Worm (Caenorhabditis elegans) whole organism, L2 larva: Measurements from ENCODE around the gene T24E12.3.

ENCODE experiments used
- dmd-4 ChIP-seq: sonication (generic microtip); optimal IDR thresholded peaks from 2 replicates; lab custom pipeline; 2017; ENCODE audit warnings: missing biosample characterization, missing genetic modification characterization
- lin-13 ChIP-seq: fragments of 150-350 bp; optimal IDR thresholded peaks from 2 replicates; lab custom pipeline; 2014; ENCODE audit warnings: missing biosample characterization, missing genetic modification reagents, missing genetic modification characterization
- lsy-2 ChIP-seq, 2 experiments: fragments of 150-350 bp in 1 of 2; sonication (generic microtip) in 1 of 2; optimal IDR thresholded peaks; 2 replicates each; lab custom pipeline; 2014 to 2017; ENCODE audit warnings: missing biosample characterization in 2 of 2, missing genetic modification characterization in 2 of 2
- unc-62 ChIP-seq: fragments of 150-350 bp; optimal IDR thresholded peaks from 2 replicates; lab custom pipeline; 2014; ENCODE audit warnings: missing biosample characterization, missing genetic modification reagents, missing genetic modification characterization

ce11 chrII:3821248-3821647 is 45.4 kb downstream of the T24E12.3 start, which contains the start of gene F54D10.7:
- TF ChIP-seq dmd-4 (tag; lab: Kevin White, UChicago) (no peak), lin-13 (no peak), lsy-2 (tag; optimal IDR thresholded peaks at IDR 0.05; lab: Kevin White, UChicago) (no peak), unc-62 (GFP tag; lab: Kevin White, UChicago) (no peak)
